Worm (Caenorhabditis elegans): ENCODE data around the gene srj-33.

srj-33 gene

DNA sequence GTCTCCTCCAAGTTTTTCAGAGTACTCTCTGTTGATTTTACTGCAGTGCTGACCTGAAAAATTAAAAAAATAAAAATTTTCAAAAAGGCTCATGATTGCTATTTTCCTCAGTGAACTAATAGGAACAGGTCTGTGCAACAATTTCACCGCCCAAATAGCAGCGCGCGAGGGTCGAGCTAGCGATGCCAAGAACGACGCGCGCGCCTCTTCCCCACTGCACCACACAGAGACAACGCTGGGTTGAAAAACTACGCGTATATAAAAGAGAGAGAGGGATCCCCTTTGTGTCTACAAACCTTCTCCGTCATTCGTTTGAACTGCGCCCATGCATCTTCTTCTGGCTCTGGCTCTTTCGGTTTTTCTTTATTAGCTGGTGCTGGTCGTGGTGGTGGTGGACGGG lies 32.8 kb upstream of the srj-33 start (continued):
- TF ChIP-seq pqm-1 (tag; optimal IDR thresholded peaks at IDR 0.05) (no peak), nhr-43 (tag; optimal IDR thresholded peaks at IDR 0.05; ENCODE audit: poor library complexity, severe bottlenecking) (peak; percentile 62), elt-1 (tag; optimal IDR thresholded peaks at IDR 0.05) (no peak)

- no peak for TF ChIP-seq ama-1 (optimal IDR thresholded peaks at IDR 0.05)
- TF ChIP-seq egl-5 (tag; optimal IDR thresholded peaks at IDR 0.05) = no peak
- no peak for TF ChIP-seq elt-2 (tag; optimal IDR thresholded peaks at IDR 0.05)
- TF ChIP-seq nhr-12 (tag; optimal IDR thresholded peaks at IDR 0.05) = no peak
- TF ChIP-seq zag-1 (tag; optimal IDR thresholded peaks at IDR 0.05) = no peak
- no peak for TF ChIP-seq unc-62 (GFP tag; optimal IDR thresholded peaks at IDR 0.05)
- no peak for TF ChIP-seq mml-1 (tag; optimal IDR thresholded peaks at IDR 0.05)
- TF ChIP-seq fos-1 (tag; optimal IDR thresholded peaks at IDR 0.05) = no peak
- TF ChIP-seq elt-3 (tag; optimal IDR thresholded peaks at IDR 0.05) = no peak
- TF ChIP-seq skn-1 (tag; optimal IDR thresholded peaks at IDR 0.05) = no peak
- no peak for TF ChIP-seq fkh-10 (GFP tag; optimal IDR thresholded peaks at IDR 0.05)
- no peak for TF ChIP-seq unc-39 (tag; optimal IDR thresholded peaks at IDR 0.05)
These were observed 28.6 kb upstream of the srj-33 start for ce11 chrV:9965891-9966290.

- TF ChIP-seq lin-39 (tag; optimal IDR thresholded peaks at IDR 0.05) = peak; percentile 61
- TF ChIP-seq ama-1 (optimal IDR thresholded peaks at IDR 0.05) = no peak
- TF ChIP-seq nfya-1 (tag; optimal IDR thresholded peaks at IDR 0.05; ENCODE audit: insufficient read depth) = peak; percentile 5
These were observed 26.9 kb upstream of the srj-33 start for ce11 chrV:9964152-9964785.

DNA sequence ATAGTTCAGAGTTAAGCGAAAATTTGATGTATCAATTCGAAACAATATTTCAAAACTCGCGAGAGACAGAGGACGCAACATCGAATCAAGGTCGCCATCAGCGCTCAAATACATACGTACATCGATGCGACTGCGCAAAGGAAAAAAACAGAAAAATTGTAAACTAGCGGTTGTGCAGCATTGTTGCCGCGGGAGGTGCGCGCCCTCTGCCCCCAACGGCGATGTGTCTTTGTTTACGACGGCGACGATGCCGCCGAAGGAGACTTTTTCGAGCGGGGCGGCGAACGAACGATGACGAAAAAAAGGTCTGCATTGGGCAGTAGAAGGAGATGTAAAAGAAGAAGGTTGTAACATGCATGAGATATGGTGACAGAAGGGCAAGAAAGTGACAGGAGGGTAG lies 25.6 kb upstream of the srj-33 start:
- no peak for TF ChIP-seq pqm-1 (tag; optimal IDR thresholded peaks at IDR 0.05)
- no peak for TF ChIP-seq elt-3 (tag; optimal IDR thresholded peaks at IDR 0.05)
- TF ChIP-seq nhr-25 (tag; optimal IDR thresholded peaks at IDR 0.05) = peak; percentile 69

- TF ChIP-seq aly-2 (tag; optimal IDR thresholded peaks at IDR 0.05) (no peak), ama-1 (optimal IDR thresholded peaks at IDR 0.05) (no peak), egl-27 (tag; optimal IDR thresholded peaks at IDR 0.05) (no peak), snpc-4 (tag; optimal IDR thresholded peaks at IDR 0.05) (no peak), ceh-9 (tag; optimal IDR thresholded peaks at IDR 0.05) (no peak), unc-62 (GFP tag; optimal IDR thresholded peaks at IDR 0.05) (no peak), sea-2 (GFP tag; optimal IDR thresholded peaks at IDR 0.05) (no peak), elt-3 (tag; optimal IDR thresholded peaks at IDR 0.05) (no peak), ceh-16 (tag; optimal IDR thresholded peaks at IDR 0.05) (no peak), nhr-77 (tag; optimal IDR thresholded peaks at IDR 0.05) (no peak), nhr-23 (tag; optimal IDR thresholded peaks at IDR 0.05) (no peak)
These were observed 25.1 kb upstream of the srj-33 start, which contains the start of gene madf-4 for ce11 chrV:9962394-9962793. TSS of gene madf-4 (minus strand) at chrV:9962494.

ce11 chrV:9960376-9960775 lies 23.0 kb upstream of the srj-33 start, which contains the start of gene T07C12.10:
TSS of gene T07C12.10 (minus strand) at chrV:9960476.
- TF ChIP-seq egl-5 (tag; optimal IDR thresholded peaks at IDR 0.05) (no peak), elt-2 (tag; optimal IDR thresholded peaks at IDR 0.05) (no peak), ceh-16 (tag; optimal IDR thresholded peaks at IDR 0.05) (no peak), aly-2 (tag; optimal IDR thresholded peaks at IDR 0.05) (no peak), daf-12 (tag; optimal IDR thresholded peaks at IDR 0.05) (no peak), lin-39 (tag; optimal IDR thresholded peaks at IDR 0.05) (no peak), nhr-12 (tag; optimal IDR thresholded peaks at IDR 0.05) (no peak), mml-1 (tag; optimal IDR thresholded peaks at IDR 0.05) (no peak), nhr-67 (tag; optimal IDR thresholded peaks at IDR 0.05) (no peak), ama-1 (optimal IDR thresholded peaks at IDR 0.05) (no peak), nhr-11 (tag; optimal IDR thresholded peaks at IDR 0.05) (no peak), jun-1 (tag; optimal IDR thresholded peaks at IDR 0.05) (no peak), tbx-2 (tag; optimal IDR thresholded peaks at IDR 0.05) (no peak), pqm-1 (tag; optimal IDR thresholded peaks at IDR 0.05) (no peak), nhr-25 (tag; optimal IDR thresholded peaks at IDR 0.05) (no peak), skn-1 (tag; optimal IDR thresholded peaks at IDR 0.05) (no peak), fkh-10 (GFP tag; optimal IDR thresholded peaks at IDR 0.05) (no peak), lsy-12 (tag; optimal IDR thresholded peaks at IDR 0.05) (no peak), mdl-1 (tag; optimal IDR thresholded peaks at IDR 0.05) (no peak), egl-27 (tag; optimal IDR thresholded peaks at IDR 0.05) (no peak)

Data from whole organism, L3 larva.